Worm (Caenorhabditis elegans) whole organism, L3 larva: ENCODE measurements around the gene F14D7.2.

Experiments
- lin-39 ChIP-seq: fragments of 150-350 bp; optimal IDR thresholded peaks from 2 replicates; lab custom pipeline; 2018; ENCODE audit warnings: missing biosample characterization, missing genetic modification reagents, missing genetic modification characterization
- nhr-11 ChIP-seq: fragments of 150-350 bp; optimal IDR thresholded peaks from 2 replicates; lab custom pipeline; 2014; ENCODE audit warnings: missing biosample characterization, missing genetic modification characterization
- nhr-77 ChIP-seq: fragments of 150-350 bp; optimal IDR thresholded peaks from 2 replicates; lab custom pipeline; 2014; ENCODE audit warnings: missing biosample characterization, missing genetic modification characterization
- ztf-11 ChIP-seq: fragments of 150-350 bp; optimal IDR thresholded peaks from 2 replicates; lab custom pipeline; 2014; ENCODE audit warnings: missing biosample characterization, missing genetic modification characterization

- TF ChIP-seq lin-39 (tag; lab: Kevin White, UChicago) (no peak), nhr-11 (no peak), nhr-77 (tag; lab: Kevin White, UChicago) (no peak), ztf-11 (tag; lab: Kevin White, UChicago) (no peak)
These were observed 46.8 kb downstream of the F14D7.2 start, which contains the start of gene K02E11.3 for ce11 chrV:14246761-14247160.
